Worm (Caenorhabditis elegans): ENCODE results near the gene F58F12.2.

The F58F12.2 gene

ce11 chrII:6370110-6370509 lies 17.7 kb downstream of the F58F12.2 start (continued):
- TF ChIP-seq vab-15 (tag; optimal IDR thresholded peaks at IDR 0.05) (no peak), mdl-1 (tag; optimal IDR thresholded peaks at IDR 0.05) (peak; percentile 45 to 97), elt-2 (tag; optimal IDR thresholded peaks at IDR 0.05) (peak; percentile 56), dsc-1 (tag; optimal IDR thresholded peaks at IDR 0.05) (peak; percentile 76), lir-3 (tag; optimal IDR thresholded peaks at IDR 0.05; ENCODE audit: poor library complexity) (peak; percentile 47), snpc-4 (tag; optimal IDR thresholded peaks at IDR 0.05) (peak; percentile 50), lin-13 (GFP tag; optimal IDR thresholded peaks at IDR 0.05) (peak; percentile 80), hpl-2 (GFP tag; optimal IDR thresholded peaks at IDR 0.05) (peak; percentile 20), Y116A8C.19 (tag; optimal IDR thresholded peaks at IDR 0.05; ENCODE audit: borderline replicate concordance) (no peak), grh-1 (GFP tag; IDR thresholded peaks at IDR 0.05) (peak; percentile 45; the same call in 1 of the 2 replicates), ztf-4 (tag; optimal IDR thresholded peaks at IDR 0.05) (peak; percentile 72), isw-1 (GFP tag; IDR thresholded peaks at IDR 0.05) (peak; percentile 85), ama-1 (optimal IDR thresholded peaks at IDR 0.05) (no peak), nhr-85 (tag) (peak; percentile 92), ceh-8 (GFP tag; optimal IDR thresholded peaks at IDR 0.05) (peak; percentile 29), nhr-19 (GFP tag; conservative IDR thresholded peaks at IDR 0.05) (peak; percentile 84), pax-3 (tag; optimal IDR thresholded peaks at IDR 0.05) (no peak), sox-4 (tag; optimal IDR thresholded peaks at IDR 0.05) (no peak), irx-1 (tag; optimal IDR thresholded peaks at IDR 0.05) (peak; percentile 65), nhr-77 (tag; optimal IDR thresholded peaks at IDR 0.05) (peak; percentile 73), rnt-1 (tag; optimal IDR thresholded peaks at IDR 0.05) (peak; percentile 89), unc-86 (tag; optimal IDR thresholded peaks at IDR 0.05) (peak; percentile 80), snu-23 (GFP tag; optimal IDR thresholded peaks at IDR 0.05) (peak; percentile 94), egl-13 (tag; optimal IDR thresholded peaks at IDR 0.05) (peak; percentile 62), C04F5.9 (tag; optimal IDR thresholded peaks at IDR 0.05) (no peak), xbp-1 (tag; optimal IDR thresholded peaks at IDR 0.05) (peak; percentile 83), ceh-82 (tag; optimal IDR thresholded peaks at IDR 0.05) (peak; percentile 70 to 94 (median 77)), fkh-8 (tag; optimal IDR thresholded peaks at IDR 0.05) (peak; percentile 88)

- TF ChIP-seq efl-1 (optimal IDR thresholded peaks at IDR 0.05) (no peak), efl-1 (GFP tag; optimal IDR thresholded peaks at IDR 0.05 in 1 of 2) (peak in 1 of 2 experiments; percentile 24), egl-13 (tag; optimal IDR thresholded peaks at IDR 0.05) (no peak)
These were observed 21.1 kb downstream of the F58F12.2 start, which contains the start of gene ctsa-4.1 for ce11 chrII:6366696-6367095. ctsa-4.1 (plus strand) TSS chrII:6366996.

- no peak for TF ChIP-seq nhr-85 (tag)
- TF ChIP-seq isw-1 (GFP tag; IDR thresholded peaks at IDR 0.05), result no peak
- no peak for TF ChIP-seq lin-13 (GFP tag; optimal IDR thresholded peaks at IDR 0.05)
- TF ChIP-seq efl-3 (GFP tag; optimal IDR thresholded peaks at IDR 0.05), result no peak
- TF ChIP-seq mef-2 (tag; optimal IDR thresholded peaks at IDR 0.05), result no peak
- no peak for TF ChIP-seq ces-1 (GFP tag; optimal IDR thresholded peaks at IDR 0.05)
- TF ChIP-seq zip-4 (GFP tag; optimal IDR thresholded peaks at IDR 0.05), result no peak
- no peak for TF ChIP-seq hlh-4 (tag; optimal IDR thresholded peaks at IDR 0.05)
- no peak for TF ChIP-seq irx-1 (tag; optimal IDR thresholded peaks at IDR 0.05)
- TF ChIP-seq F16B12.6 (tag; optimal IDR thresholded peaks at IDR 0.05), result no peak
- no peak for TF ChIP-seq fos-1 (tag; optimal IDR thresholded peaks at IDR 0.05)
- TF ChIP-seq nhr-76 (tag; optimal IDR thresholded peaks at IDR 0.05), result no peak
- TF ChIP-seq mdl-1 (tag; optimal IDR thresholded peaks at IDR 0.05), result no peak
- TF ChIP-seq C34B4.2 (tag; optimal IDR thresholded peaks at IDR 0.05), result no peak
- no peak for TF ChIP-seq ceh-82 (tag; optimal IDR thresholded peaks at IDR 0.05)
- no peak for TF ChIP-seq snu-23 (GFP tag; optimal IDR thresholded peaks at IDR 0.05)
- no peak for TF ChIP-seq Y116A8C.19 (tag; optimal IDR thresholded peaks at IDR 0.05; ENCODE audit: borderline replicate concordance)
- TF ChIP-seq tlp-1 (tag; optimal IDR thresholded peaks at IDR 0.05), result no peak
- TF ChIP-seq rnt-1 (tag; optimal IDR thresholded peaks at IDR 0.05), result no peak
- TF ChIP-seq unc-98 (GFP tag; IDR thresholded peaks at IDR 0.05), result no peak
These were observed 22.5 kb downstream of the F58F12.2 start, which contains the start of the genes ani-2 and clec-88 for ce11 chrII:6365237-6365815. ani-2 (minus strand) TSS chrII:6365367. clec-88 (plus strand) TSS chrII:6365722.
